Worm (Caenorhabditis elegans): ENCODE results near the gene ZK856.19.

ce11 chrV:10243105-10243504, 38.4 kb upstream of the ZK856.19 start, which contains the start of gene C12D8.9:
- TF ChIP-seq nhr-19 (GFP tag; conservative IDR thresholded peaks at IDR 0.05) = no peak
- no peak for TF ChIP-seq unc-62 (GFP tag; optimal IDR thresholded peaks at IDR 0.05)
- TF ChIP-seq ets-5 (GFP tag; IDR thresholded peaks at IDR 0.05) = no peak
- no peak for TF ChIP-seq F16B12.6 (tag; optimal IDR thresholded peaks at IDR 0.05)
- no peak for TF ChIP-seq nhr-85 (tag)
- TF ChIP-seq aha-1 (tag; optimal IDR thresholded peaks at IDR 0.05) = no peak
- no peak for TF ChIP-seq ceh-63 (GFP tag; optimal IDR thresholded peaks at IDR 0.05)
- TF ChIP-seq elt-2 (tag; optimal IDR thresholded peaks at IDR 0.05) = no peak

All from whole organism, L1 larva.